Worm (Caenorhabditis elegans): Measurements from ENCODE around the gene Y57G11C.33.

The Y57G11C.33 gene

ce11 chrIV:14658054-14658631, 1.3 kb downstream of the Y57G11C.33 start, which contains the start of gene anoh-2:
Gene anoh-2 (plus strand): TSS chrIV:14658308.
- TF ChIP-seq fkh-2 (tag; optimal IDR thresholded peaks at IDR 0.05) = no peak
- TF ChIP-seq ama-1 (optimal IDR thresholded peaks at IDR 0.05) = peak; percentile 48
- no peak for TF ChIP-seq aly-2 (tag; optimal IDR thresholded peaks at IDR 0.05)

ce11 chrIV:14658927-14659326, 2.0 kb downstream of the Y57G11C.33 start:
- TF ChIP-seq lin-15B (tag; optimal IDR thresholded peaks at IDR 0.05) (no peak), elt-2 (tag; optimal IDR thresholded peaks at IDR 0.05) (no peak), sea-2 (GFP tag; optimal IDR thresholded peaks at IDR 0.05) (no peak), egl-27 (tag; optimal IDR thresholded peaks at IDR 0.05) (no peak), nhr-67 (tag; optimal IDR thresholded peaks at IDR 0.05) (no peak), mml-1 (tag; optimal IDR thresholded peaks at IDR 0.05) (no peak), mdl-1 (tag; optimal IDR thresholded peaks at IDR 0.05) (no peak), ceh-16 (tag; optimal IDR thresholded peaks at IDR 0.05) (no peak), nhr-28 (tag; optimal IDR thresholded peaks at IDR 0.05) (no peak), jun-1 (tag; optimal IDR thresholded peaks at IDR 0.05) (no peak), fkh-10 (GFP tag; optimal IDR thresholded peaks at IDR 0.05) (no peak), eor-1 (tag; optimal IDR thresholded peaks at IDR 0.05) (no peak), nhr-12 (tag; optimal IDR thresholded peaks at IDR 0.05) (no peak), ZK546.5 (tag; optimal IDR thresholded peaks at IDR 0.05) (no peak), nhr-76 (tag; optimal IDR thresholded peaks at IDR 0.05) (no peak), nhr-23 (tag; optimal IDR thresholded peaks at IDR 0.05) (no peak), nfya-1 (tag; optimal IDR thresholded peaks at IDR 0.05; ENCODE audit: insufficient read depth) (no peak), egl-5 (tag; optimal IDR thresholded peaks at IDR 0.05) (no peak), ztf-4 (tag; optimal IDR thresholded peaks at IDR 0.05) (no peak)

ce11 chrIV:14661370-14661769, 4.5 kb downstream of the Y57G11C.33 start:
- TF ChIP-seq elt-3 (tag; optimal IDR thresholded peaks at IDR 0.05) (no peak), ceh-28 (tag; optimal IDR thresholded peaks at IDR 0.05) (no peak), nhr-23 (tag; optimal IDR thresholded peaks at IDR 0.05) (no peak)

DNA sequence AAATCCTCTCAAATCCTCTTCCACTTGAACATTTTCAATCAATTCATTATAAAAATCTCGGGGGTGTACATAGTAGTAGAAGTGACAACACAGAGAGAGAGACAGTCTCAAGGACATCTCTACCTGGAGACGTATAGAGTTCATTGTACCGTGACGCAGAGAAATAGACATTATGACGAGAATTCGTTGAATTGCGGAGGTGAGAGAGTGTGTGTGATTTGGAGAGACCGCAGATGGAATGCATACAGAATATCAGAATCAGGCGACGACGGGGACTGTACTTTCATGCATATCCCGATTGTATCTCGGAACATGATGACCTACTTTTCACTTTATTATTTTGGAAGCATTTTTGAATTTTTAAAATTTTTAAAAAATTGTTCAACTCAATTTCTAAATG, 18.9 kb downstream of the Y57G11C.33 start:
- no peak for TF ChIP-seq elt-3 (tag; optimal IDR thresholded peaks at IDR 0.05)
- no peak for TF ChIP-seq lin-15B (tag; optimal IDR thresholded peaks at IDR 0.05)
- peak; percentile 80 for TF ChIP-seq nhr-23 (tag; optimal IDR thresholded peaks at IDR 0.05)
- TF ChIP-seq fkh-2 (tag; optimal IDR thresholded peaks at IDR 0.05) = no peak
- peak; percentile 57 for TF ChIP-seq ceh-28 (tag; optimal IDR thresholded peaks at IDR 0.05)
- peak; percentile 55 for TF ChIP-seq nhr-43 (tag; optimal IDR thresholded peaks at IDR 0.05; ENCODE audit: poor library complexity, severe bottlenecking)
- peak; percentile 97 for TF ChIP-seq nhr-25 (tag; optimal IDR thresholded peaks at IDR 0.05)
- peak; percentile 3 for TF ChIP-seq nfya-1 (tag; optimal IDR thresholded peaks at IDR 0.05; ENCODE audit: insufficient read depth)

DNA sequence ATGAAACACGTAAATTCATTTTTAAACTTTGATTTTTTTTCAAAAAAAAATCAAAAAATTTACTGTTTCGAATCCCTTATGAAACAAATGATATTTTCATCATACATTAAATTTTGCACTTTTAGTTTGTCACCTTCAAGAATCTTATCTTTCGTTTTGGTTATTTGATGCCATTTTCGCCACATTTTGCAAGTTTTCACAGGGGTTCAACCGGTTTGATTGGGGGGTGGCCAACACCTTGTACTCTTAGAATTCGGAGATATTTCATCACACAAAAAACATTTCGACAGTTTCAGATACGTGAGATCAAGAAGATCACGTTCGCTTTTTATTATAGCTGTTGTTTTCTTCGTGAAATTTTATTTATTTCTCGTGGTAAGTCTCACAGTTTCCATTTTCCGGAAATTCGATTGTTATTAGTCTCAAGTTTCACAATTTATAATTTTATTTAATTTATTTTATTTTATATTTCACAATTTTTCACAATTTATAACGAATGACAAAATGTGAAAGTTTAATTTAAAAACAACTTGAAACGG, 20.3 kb downstream of the Y57G11C.33 start, which contains the start of gene Y57G11C.31:
Gene Y57G11C.31, plus strand, starts transcription at position 276 of the 539 bp plus-strand sequence.
- no peak for TF ChIP-seq nhr-43 (tag; optimal IDR thresholded peaks at IDR 0.05; ENCODE audit: poor library complexity, severe bottlenecking)
- no peak for TF ChIP-seq zag-1 (tag; optimal IDR thresholded peaks at IDR 0.05)
- peak in 1 of 3 experiments; percentile 6 for TF ChIP-seq elt-3 (tag; optimal IDR thresholded peaks at IDR 0.05)
- peak; percentile 61 for TF ChIP-seq nhr-25 (tag; optimal IDR thresholded peaks at IDR 0.05)

DNA sequence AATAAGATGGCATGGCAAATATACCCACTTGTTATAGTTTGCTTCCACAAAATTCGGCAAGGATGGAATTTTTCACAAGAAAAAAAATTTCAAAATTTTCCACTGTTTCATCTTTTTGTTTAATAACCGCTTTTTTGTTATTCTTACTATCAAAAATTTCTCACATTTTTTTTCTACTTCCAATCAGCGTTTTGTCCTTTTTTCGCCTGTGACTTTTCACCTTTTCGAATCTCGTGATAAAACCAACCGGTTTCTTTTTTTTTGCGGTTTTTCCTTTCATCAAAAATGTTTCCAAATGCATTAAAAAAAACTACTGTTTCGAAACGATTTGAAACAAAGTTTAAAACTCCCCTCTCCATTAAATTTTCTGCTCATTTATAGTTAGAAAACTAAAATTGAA, 22.2 kb downstream of the Y57G11C.33 start:
- TF ChIP-seq nhr-28 (tag; optimal IDR thresholded peaks at IDR 0.05) (no peak), lsy-12 (tag; optimal IDR thresholded peaks at IDR 0.05) (no peak), ceh-16 (tag; optimal IDR thresholded peaks at IDR 0.05) (no peak), nhr-12 (tag; optimal IDR thresholded peaks at IDR 0.05) (no peak), mdl-1 (tag; optimal IDR thresholded peaks at IDR 0.05) (no peak), skn-1 (tag; optimal IDR thresholded peaks at IDR 0.05) (no peak), egl-27 (tag; optimal IDR thresholded peaks at IDR 0.05) (no peak)

Measured in whole organism, L3 larva.